Fruit fly (Drosophila melanogaster): Measurements from ENCODE around the gene CG11878.
A peak's percentile ranks its signal among the peaks of the same experiment; 100 is the strongest.

The CG11878 gene

dm6 chr3R:25313771-25314170, 40.1 kb downstream of the CG11878 start, which contains the start of gene CG31087:
TSS of gene CG31087 (minus strand) at chr3R:25313833.
- TF ChIP-seq scrt (GFP tag; optimal IDR thresholded peaks at IDR 0.05) (no peak), Pdp1 (GFP tag; optimal IDR thresholded peaks at IDR 0.05) (no peak), az2 (GFP tag; optimal IDR thresholded peaks at IDR 0.05) (no peak), ash1 (GFP tag; optimal IDR thresholded peaks at IDR 0.05) (no peak), CG10267 (tag; optimal IDR thresholded peaks at IDR 0.05) (no peak), CG34376 (GFP tag; optimal IDR thresholded peaks at IDR 0.05) (no peak), sug (tag; optimal IDR thresholded peaks at IDR 0.05) (peak; percentile 15), CG17328 (GFP tag; IDR thresholded peaks at IDR 0.05) (no peak), zfh2 (GFP tag; optimal IDR thresholded peaks at IDR 0.05) (no peak), Hey (tag; optimal IDR thresholded peaks at IDR 0.05) (no peak), CG2202 (tag; optimal IDR thresholded peaks at IDR 0.05) (no peak), Dip3 (GFP tag; optimal IDR thresholded peaks at IDR 0.05) (no peak), her (GFP tag; optimal IDR thresholded peaks at IDR 0.05) (no peak), grn (GFP tag; optimal IDR thresholded peaks at IDR 0.05) (peak; percentile 12), MBD-R2 (GFP tag; IDR thresholded peaks at IDR 0.05) (no peak), Deaf1 (tag; optimal IDR thresholded peaks at IDR 0.05) (peak; percentile 51), Side (GFP tag; optimal IDR thresholded peaks at IDR 0.05) (no peak), CG12769 (tag; optimal IDR thresholded peaks at IDR 0.05) (peak; percentile 40), ap (GFP tag; IDR thresholded peaks at IDR 0.05) (no peak), CG34224 (GFP tag; IDR thresholded peaks at IDR 0.05; ENCODE audit: partially characterized antibody) (no peak), klu (GFP tag; IDR thresholded peaks at IDR 0.05) (no peak), nom (GFP tag; optimal IDR thresholded peaks at IDR 0.05) (no peak), ewg (GFP tag; optimal IDR thresholded peaks at IDR 0.05) (no peak), pho (GFP tag; optimal IDR thresholded peaks at IDR 0.05) (no peak), ham (GFP tag; IDR thresholded peaks at IDR 0.05) (no peak), lab (GFP tag; optimal IDR thresholded peaks at IDR 0.05) (peak; percentile 50), onecut (GFP tag; IDR thresholded peaks at IDR 0.05) (no peak), E2f2 (GFP tag; IDR thresholded peaks at IDR 0.05) (no peak), MTF-1 (GFP tag; optimal IDR thresholded peaks at IDR 0.05; ENCODE audit: borderline replicate concordance) (no peak), CG5245 (GFP tag; optimal IDR thresholded peaks at IDR 0.05) (no peak), Mrtf (GFP tag; IDR thresholded peaks at IDR 0.05) (no peak), BtbVII (GFP tag; optimal IDR thresholded peaks at IDR 0.05) (no peak), sd (tag; optimal IDR thresholded peaks at IDR 0.05) (peak; percentile 2), CTCF (GFP tag; optimal IDR thresholded peaks at IDR 0.05) (no peak), unc-4 (GFP tag; IDR thresholded peaks at IDR 0.05; ENCODE audit: partially characterized antibody) (no peak), exex (tag; optimal IDR thresholded peaks at IDR 0.05) (peak; percentile 56), CG9609 (GFP tag; optimal IDR thresholded peaks at IDR 0.05) (no peak), bbx (GFP tag; IDR thresholded peaks at IDR 0.05; ENCODE audit: partially characterized antibody) (no peak), sens (GFP tag) (peak; percentile 67), CG4404 (GFP tag; IDR thresholded peaks at IDR 0.05) (no peak), CG3163 (GFP tag; optimal IDR thresholded peaks at IDR 0.05) (no peak), CG30020 (tag; optimal IDR thresholded peaks at IDR 0.05) (no peak), chinmo (GFP tag; IDR thresholded peaks at IDR 0.05; ENCODE audit: partially characterized antibody) (0 out of 4 replicates have a peak, but pooled peaks have one; percentile 57), CG18262 (tag; optimal IDR thresholded peaks at IDR 0.05) (no peak), ftz-f1 (GFP tag; optimal IDR thresholded peaks at IDR 0.05) (no peak)
